Worm (Caenorhabditis elegans) whole organism, L3 larva: ENCODE measurements around the gene col-163.

Source experiments
- R02D3.7 ChIP-seq: fragments of 150-350 bp; optimal IDR thresholded peaks from 2 replicates; lab custom pipeline; 2014; ENCODE audit warnings: missing biosample characterization, missing genetic modification characterization
- ZK546.5 ChIP-seq: sonication (generic microtip); optimal IDR thresholded peaks from 2 replicates; lab custom pipeline; 2017; ENCODE audit warnings: missing biosample characterization, missing genetic modification characterization
- aly-2 ChIP-seq: fragments of 150-350 bp; optimal IDR thresholded peaks from 2 replicates; lab custom pipeline; 2014; ENCODE audit warnings: missing biosample characterization, missing genetic modification characterization
- ceh-16 ChIP-seq: sonication (generic microtip); optimal IDR thresholded peaks from 2 replicates; lab custom pipeline; 2017; ENCODE audit warnings: missing biosample characterization, missing genetic modification characterization
- ceh-28 ChIP-seq: fragments of 150-350 bp; optimal IDR thresholded peaks from 2 replicates; lab custom pipeline; 2014; ENCODE audit warnings: missing biosample characterization, missing genetic modification reagents, missing genetic modification characterization
- ceh-82 ChIP-seq: fragments of 150-350 bp; optimal IDR thresholded peaks from 2 replicates; lab custom pipeline; 2014; ENCODE audit warnings: missing biosample characterization, missing genetic modification characterization
- ceh-9 ChIP-seq: sonication (generic microtip); optimal IDR thresholded peaks from 2 replicates; lab custom pipeline; 2018; ENCODE audit warnings: missing biosample characterization, missing genetic modification characterization
- daf-12 ChIP-seq: fragments of 150-350 bp; optimal IDR thresholded peaks from 2 replicates; lab custom pipeline; 2014; ENCODE audit warnings: missing biosample characterization, missing genetic modification reagents, missing genetic modification characterization
- egl-5 ChIP-seq: fragments of 150-350 bp; optimal IDR thresholded peaks from 2 replicates; lab custom pipeline; 2017; ENCODE audit warnings: missing biosample characterization, missing genetic modification reagents, missing genetic modification characterization, inconsistent platforms
- elt-1 ChIP-seq: fragments of 150-350 bp; optimal IDR thresholded peaks from 2 replicates; lab custom pipeline; 2014; ENCODE audit warnings: missing biosample characterization, missing genetic modification characterization
- elt-3 ChIP-seq, 3 experiments: fragments of 150-350 bp in 1 of 3; sonication (generic microtip) in 2 of 3; optimal IDR thresholded peaks; 2 replicates in 2 of 3; 4 replicates in 1 of 3; lab custom pipeline; 2014 to 2017; ENCODE audit warnings: missing biosample characterization in 3 of 3, missing genetic modification characterization in 3 of 3
- eor-1 ChIP-seq, 2 experiments: fragments of 150-350 bp; optimal IDR thresholded peaks; 2 replicates each; lab custom pipeline; 2014 to 2018; ENCODE audit warnings: missing biosample characterization in 2 of 2, missing genetic modification characterization in 2 of 2
- fkh-10 ChIP-seq: sonication (generic microtip); optimal IDR thresholded peaks from 2 replicates; lab custom pipeline; 2017; ENCODE audit warnings: missing biosample characterization, missing genetic modification reagents, missing genetic modification characterization
- fkh-2 ChIP-seq: fragments of 150-350 bp; optimal IDR thresholded peaks from 2 replicates; lab custom pipeline; 2014; ENCODE audit warnings: missing biosample characterization, missing genetic modification reagents, missing genetic modification characterization
- hmg-11 ChIP-seq: sonication (generic microtip); optimal IDR thresholded peaks from 2 replicates; lab custom pipeline; 2016; ENCODE audit warnings: missing genetic modification characterization, missing compliant biosample characterization
- jun-1 ChIP-seq: fragments of 150-350 bp; optimal IDR thresholded peaks from 2 replicates; lab custom pipeline; 2014; ENCODE audit warnings: missing biosample characterization, missing genetic modification reagents, missing genetic modification characterization
- lin-39 ChIP-seq: fragments of 150-350 bp; optimal IDR thresholded peaks from 2 replicates; lab custom pipeline; 2018; ENCODE audit warnings: missing biosample characterization, missing genetic modification reagents, missing genetic modification characterization
- mml-1 ChIP-seq: fragments of 150-350 bp; sonication (generic microtip); optimal IDR thresholded peaks from 3 replicates; lab custom pipeline; 2014; ENCODE audit warnings: missing biosample characterization, missing genetic modification characterization
- nfya-1 ChIP-seq: sonication (generic microtip); optimal IDR thresholded peaks from 2 replicates; lab custom pipeline; 2017; ENCODE audit warnings: missing genetic modification characterization, mild to moderate bottlenecking, missing compliant biosample characterization, antibody characterized with exemption, moderate library complexity; ENCODE audit not compliant: insufficient read depth
- nhr-11 ChIP-seq: fragments of 150-350 bp; optimal IDR thresholded peaks from 2 replicates; lab custom pipeline; 2014; ENCODE audit warnings: missing biosample characterization, missing genetic modification characterization
- nhr-23 ChIP-seq: fragments of 150-350 bp; optimal IDR thresholded peaks from 2 replicates; lab custom pipeline; 2014; ENCODE audit warnings: missing biosample characterization, missing genetic modification reagents, missing genetic modification characterization
- nhr-237 ChIP-seq: fragments of 150-350 bp; optimal IDR thresholded peaks from 2 replicates; lab custom pipeline; 2014; ENCODE audit warnings: missing biosample characterization, missing genetic modification characterization
- nhr-28 ChIP-seq: fragments of 150-350 bp; optimal IDR thresholded peaks from 2 replicates; lab custom pipeline; 2014; ENCODE audit warnings: missing biosample characterization, missing genetic modification characterization
- nhr-43 ChIP-seq: sonication (generic microtip); optimal IDR thresholded peaks from 2 replicates; lab custom pipeline; 2016; ENCODE audit warnings: mild to moderate bottlenecking, missing genetic modification characterization, missing compliant biosample characterization; ENCODE audit not compliant: poor library complexity, severe bottlenecking
- nhr-67 ChIP-seq: fragments of 150-350 bp; optimal IDR thresholded peaks from 2 replicates; lab custom pipeline; 2014; ENCODE audit warnings: missing biosample characterization, missing genetic modification characterization
- nhr-76 ChIP-seq: fragments of 150-350 bp; sonication (generic microtip); optimal IDR thresholded peaks from 5 replicates; lab custom pipeline; 2014; ENCODE audit warnings: missing biosample characterization, missing genetic modification characterization
- nhr-77 ChIP-seq: fragments of 150-350 bp; optimal IDR thresholded peaks from 2 replicates; lab custom pipeline; 2014; ENCODE audit warnings: missing biosample characterization, missing genetic modification characterization
- pha-4 ChIP-seq: fragments of 150-350 bp; optimal IDR thresholded peaks from 2 replicates; lab custom pipeline; 2014; ENCODE audit warnings: missing biosample characterization, missing genetic modification reagents, missing genetic modification characterization
- sea-2 ChIP-seq: fragments of 150-350 bp; sonication (generic microtip); optimal IDR thresholded peaks from 4 replicates; lab custom pipeline; 2014; ENCODE audit warnings: missing biosample characterization, missing genetic modification reagents, missing genetic modification characterization
- snpc-4 ChIP-seq: fragments of 150-350 bp; optimal IDR thresholded peaks from 2 replicates; lab custom pipeline; 2014; ENCODE audit warnings: missing biosample characterization, missing genetic modification characterization
- tbx-2 ChIP-seq: sonication (generic microtip); optimal IDR thresholded peaks from 2 replicates; lab custom pipeline; 2016; ENCODE audit warnings: mild to moderate bottlenecking, missing genetic modification characterization, missing compliant biosample characterization
- unc-39 ChIP-seq: sonication (generic microtip); optimal IDR thresholded peaks from 4 replicates; lab custom pipeline; 2017; ENCODE audit warnings: missing biosample characterization, missing genetic modification characterization
- ztf-4 ChIP-seq: fragments of 150-350 bp; optimal IDR thresholded peaks from 2 replicates; lab custom pipeline; 2014; ENCODE audit warnings: missing biosample characterization, missing genetic modification characterization

col-163 gene

DNA sequence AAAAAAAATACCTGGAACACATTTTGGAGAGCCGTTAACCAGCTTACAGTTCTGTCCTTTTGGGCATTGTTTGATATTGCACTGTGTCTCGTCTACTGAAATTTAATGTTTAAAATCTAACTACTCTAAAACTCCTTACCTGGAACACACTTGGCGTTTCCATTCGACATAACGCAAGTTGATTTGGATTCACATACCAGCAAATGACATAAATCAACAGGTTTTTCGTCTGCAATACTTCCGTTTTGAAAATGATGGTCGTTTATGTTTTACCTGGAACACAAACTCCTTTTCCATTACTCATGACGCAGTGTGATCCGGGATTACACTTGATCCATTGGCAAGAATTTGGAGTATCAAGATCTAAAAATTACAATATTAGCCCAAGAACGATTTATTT is 25.4 kb downstream of the col-163 start:
- TF ChIP-seq nhr-11 (tag; lab: Kevin White, UChicago) (no peak), tbx-2 (tag; lab: Kevin White, UChicago) (no peak), nhr-67 (tag; lab: Kevin White, UChicago) (no peak), fkh-2 (tag; lab: Kevin White, UChicago) (no peak), ZK546.5 (tag; lab: Kevin White, UChicago) (no peak), R02D3.7 (tag; lab: Kevin White, UChicago) (no peak), aly-2 (tag; lab: Kevin White, UChicago) (no peak), daf-12 (tag; lab: Kevin White, UChicago) (no peak), unc-39 (no peak), ceh-82 (tag; lab: Kevin White, UChicago) (no peak)

DNA sequence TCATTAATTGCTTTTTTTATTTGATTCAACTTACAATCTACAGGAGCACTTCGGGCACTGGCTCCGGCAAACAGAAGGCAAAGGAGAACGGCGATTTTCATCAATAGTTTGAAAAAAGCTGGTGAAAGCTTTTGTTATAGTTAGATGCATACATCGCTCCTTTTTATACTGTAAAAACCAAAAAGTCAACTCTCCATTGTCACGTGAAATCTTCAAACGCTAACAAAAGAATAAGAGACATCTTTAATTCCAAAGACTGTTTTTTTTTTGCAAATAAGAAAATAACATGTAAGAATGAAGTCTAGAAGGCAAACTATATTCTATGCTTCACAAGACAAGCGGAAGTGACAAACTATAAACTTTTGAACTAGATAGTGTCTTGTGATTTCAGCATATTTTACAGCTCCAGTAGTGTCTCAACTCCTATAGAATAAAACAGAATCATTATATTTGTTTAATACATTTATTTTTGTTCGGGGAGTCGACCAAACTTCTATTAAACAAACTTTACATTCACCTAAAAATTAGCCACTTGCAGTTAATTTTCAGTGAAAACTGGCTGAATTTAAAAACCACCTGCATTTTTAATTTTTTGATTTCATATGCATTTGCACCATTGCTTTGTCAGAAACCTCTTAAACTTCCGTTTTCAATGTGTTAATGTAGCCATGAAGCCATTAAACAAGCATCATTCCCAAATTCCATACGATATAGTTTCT is 26.3 kb downstream of the col-163 start, which contains the start of the genes F46B3.9 and srz-18:
F46B3.9 (minus strand) TSS at position 101 of the 719 bp plus-strand sequence.
srz-18 (plus strand) TSS at position 669 of the 719 bp plus-strand sequence.
- TF ChIP-seq ceh-9 (tag; lab: Kevin White, UChicago), result no peak
- TF ChIP-seq ceh-16, result no peak
- no peak for TF ChIP-seq nhr-237 (tag; lab: Kevin White, UChicago)
- TF ChIP-seq eor-1 (tag; optimal IDR thresholded peaks at IDR 0.05; lab: Kevin White, UChicago), result no peak
- TF ChIP-seq ceh-28 (tag; lab: Kevin White, UChicago), result no peak
- TF ChIP-seq sea-2 (GFP tag; lab: Kevin White, UChicago), result no peak
- TF ChIP-seq fkh-10 (GFP tag; lab: Kevin White, UChicago), result no peak
- TF ChIP-seq ZK546.5 (tag; lab: Kevin White, UChicago), result no peak
- TF ChIP-seq jun-1, result no peak
- no peak for TF ChIP-seq elt-3 (tag; optimal IDR thresholded peaks at IDR 0.05; lab: Kevin White, UChicago)
- no peak for TF ChIP-seq unc-39
- TF ChIP-seq R02D3.7 (tag; lab: Kevin White, UChicago), result no peak

DNA sequence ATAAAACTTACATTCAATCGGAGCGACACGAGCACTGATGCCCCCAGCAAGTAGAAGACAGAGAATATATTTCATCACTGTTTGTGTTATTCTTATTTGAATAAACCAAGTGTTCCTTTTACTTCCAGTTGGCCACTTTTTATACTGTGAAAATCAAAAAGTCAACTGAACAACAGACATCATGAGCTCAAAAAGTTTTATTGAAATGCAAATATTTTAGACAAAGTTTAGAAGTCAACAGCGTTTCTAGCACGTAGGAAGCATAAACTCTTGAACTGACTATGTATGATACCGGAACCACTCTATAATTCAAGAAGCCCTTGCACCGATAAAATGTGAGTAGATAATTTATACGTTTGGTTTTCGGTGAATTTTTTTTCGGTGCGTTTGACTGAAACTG is 31.4 kb downstream of the col-163 start, which contains the start of gene F46B3.14:
F46B3.14 (minus strand) TSS at position 101 of the 400 bp plus-strand sequence.
- TF ChIP-seq nhr-237 (tag; lab: Kevin White, UChicago) (no peak), fkh-2 (tag; lab: Kevin White, UChicago) (no peak), ztf-4 (tag; lab: Kevin White, UChicago) (no peak), pha-4 (tag; lab: Kevin White, UChicago) (no peak), nhr-28 (tag; lab: Kevin White, UChicago) (no peak), jun-1 (no peak), aly-2 (tag; lab: Kevin White, UChicago) (no peak)

DNA sequence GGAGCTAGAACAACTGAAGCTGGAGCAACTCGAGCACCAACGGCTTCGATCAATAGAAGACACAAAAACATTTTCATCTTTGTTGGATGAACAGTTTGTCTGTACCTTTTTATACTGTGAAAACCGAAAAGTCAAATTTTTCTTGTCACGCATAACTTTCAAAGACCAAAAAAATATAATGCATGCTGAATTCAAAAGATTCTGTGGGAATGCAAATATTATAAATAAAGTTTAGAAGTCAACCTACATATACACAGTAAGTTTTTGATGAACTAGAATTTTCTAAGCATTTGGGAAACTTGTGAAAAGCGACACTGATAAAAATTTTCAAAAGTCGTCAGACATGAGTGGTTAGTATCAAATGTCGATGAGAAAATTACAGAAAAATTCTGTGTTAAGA is 33.7 kb downstream of the col-163 start, which contains the start of gene F46B3.15:
F46B3.15 (minus strand) TSS at position 101 of the 400 bp plus-strand sequence.
- TF ChIP-seq nhr-76 (no peak), hmg-11 (tag; lab: Kevin White, UChicago) (no peak), elt-1 (tag; lab: Kevin White, UChicago) (no peak), nhr-77 (no peak), ztf-4 (tag; lab: Kevin White, UChicago) (no peak), ceh-16 (no peak), mml-1 (tag; lab: Kevin White, UChicago) (no peak), jun-1 (no peak), unc-39 (no peak), egl-5 (tag; lab: Kevin White, UChicago) (no peak), nhr-23 (tag; lab: Kevin White, UChicago) (no peak), fkh-2 (tag; lab: Kevin White, UChicago) (no peak), snpc-4 (tag; lab: Kevin White, UChicago) (no peak), ZK546.5 (tag; lab: Kevin White, UChicago) (no peak), nhr-43 (tag; lab: Kevin White, UChicago) (no peak)

DNA sequence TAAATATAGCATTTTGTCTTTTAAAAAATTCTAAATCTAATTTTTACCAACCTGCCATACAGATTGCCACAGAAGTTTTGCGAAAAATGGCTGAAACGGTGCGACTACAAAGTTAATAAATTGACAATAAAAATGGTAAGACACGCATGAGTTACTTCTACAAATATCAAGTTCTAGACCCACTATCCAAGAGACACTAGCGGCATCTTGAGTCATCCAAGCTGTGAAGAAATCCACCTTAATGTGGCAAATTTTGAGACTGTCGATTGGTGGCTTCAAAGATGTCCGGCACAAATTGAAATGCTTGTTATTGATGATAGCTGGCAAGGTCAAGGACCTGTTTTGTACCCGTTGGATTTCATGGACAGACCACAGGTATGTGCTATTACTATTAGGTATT is 34.4 kb downstream of the col-163 start, which contains the start of gene F46B3.16:
F46B3.16 (plus strand) TSS at position 301 of the 400 bp plus-strand sequence.
- TF ChIP-seq nfya-1 (tag; lab: Kevin White, UChicago) (no peak), lin-39 (tag; lab: Kevin White, UChicago) (no peak), nhr-77 (no peak)
